Worm (Caenorhabditis elegans): ENCODE results near the gene mab-3.

The mab-3 gene

ce11 chrII:9703601-9704000 is 28.3 kb upstream of the mab-3 start, which contains the start of gene mop-25.2:
Gene mop-25.2 (minus strand): TSS chrII:9703701.
- TF ChIP-seq lin-39 (tag; optimal IDR thresholded peaks at IDR 0.05) = no peak
- TF ChIP-seq elt-1 (tag; optimal IDR thresholded peaks at IDR 0.05) = no peak
- TF ChIP-seq R02D3.7 (tag; optimal IDR thresholded peaks at IDR 0.05) = no peak

ce11 chrII:9704746-9705145 is 27.2 kb upstream of the mab-3 start, which contains the start of gene Y53C12A.10:
Gene Y53C12A.10 (minus strand): TSS chrII:9704846.
- TF ChIP-seq skn-1 (tag; optimal IDR thresholded peaks at IDR 0.05) = no peak
- no peak for TF ChIP-seq Y55F3AM.14 (GFP tag; optimal IDR thresholded peaks at IDR 0.05)
- TF ChIP-seq mbf-1 (tag; optimal IDR thresholded peaks at IDR 0.05) = no peak
- no peak for TF ChIP-seq aly-2 (tag; optimal IDR thresholded peaks at IDR 0.05)
- no peak for TF ChIP-seq unc-55 (GFP tag; optimal IDR thresholded peaks at IDR 0.05)
- TF ChIP-seq sma-9 (GFP tag; optimal IDR thresholded peaks at IDR 0.05) = no peak
- no peak for TF ChIP-seq sma-9 (tag; optimal IDR thresholded peaks at IDR 0.05)
- no peak for TF ChIP-seq mdl-1 (tag; optimal IDR thresholded peaks at IDR 0.05)
- TF ChIP-seq nhr-10 (tag; optimal IDR thresholded peaks at IDR 0.05) = no peak
- no peak for TF ChIP-seq unc-39 (tag; optimal IDR thresholded peaks at IDR 0.05)
- no peak for TF ChIP-seq lin-39 (tag; optimal IDR thresholded peaks at IDR 0.05)
- no peak for TF ChIP-seq fos-1 (tag; optimal IDR thresholded peaks at IDR 0.05)
- no peak for TF ChIP-seq nhr-77 (tag; optimal IDR thresholded peaks at IDR 0.05)

ce11 chrII:9706207-9706606 is 25.7 kb upstream of the mab-3 start, which contains the start of gene Y53C12A.3:
Gene Y53C12A.3 (minus strand): TSS chrII:9706240.
- TF ChIP-seq mbf-1 (tag; optimal IDR thresholded peaks at IDR 0.05) (no peak), C34F6.9 (tag; optimal IDR thresholded peaks at IDR 0.05) (peak; percentile 40), ZK546.5 (tag; optimal IDR thresholded peaks at IDR 0.05) (no peak), ama-1 (optimal IDR thresholded peaks at IDR 0.05) (no peak), snpc-4 (tag; optimal IDR thresholded peaks at IDR 0.05) (no peak), ceh-16 (tag; optimal IDR thresholded peaks at IDR 0.05) (no peak), mab-5 (tag; optimal IDR thresholded peaks at IDR 0.05) (no peak), gmeb-1 (tag; optimal IDR thresholded peaks at IDR 0.05) (peak; percentile 91), lin-13 (GFP tag; optimal IDR thresholded peaks at IDR 0.05) (peak; percentile 34), sem-4 (tag; optimal IDR thresholded peaks at IDR 0.05) (no peak), nhr-25 (tag; optimal IDR thresholded peaks at IDR 0.05) (no peak), sma-3 (GFP tag; optimal IDR thresholded peaks at IDR 0.05) (peak; percentile 7), fos-1 (tag; optimal IDR thresholded peaks at IDR 0.05) (peak; percentile 17), unc-55 (GFP tag; optimal IDR thresholded peaks at IDR 0.05) (peak; percentile 79), elt-3 (tag; optimal IDR thresholded peaks at IDR 0.05) (no peak), blmp-1 (tag; optimal IDR thresholded peaks at IDR 0.05; ENCODE audit: insufficient read depth) (peak; percentile 24), lsy-2 (tag; optimal IDR thresholded peaks at IDR 0.05) (peak in 1 of 2 experiments; percentile 74), nhr-129 (tag; optimal IDR thresholded peaks at IDR 0.05) (peak; percentile 7), F13H6.1 (tag; optimal IDR thresholded peaks at IDR 0.05) (no peak), crh-2 (tag; optimal IDR thresholded peaks at IDR 0.05) (peak; percentile 39)

- TF ChIP-seq lsy-2 (tag; optimal IDR thresholded peaks at IDR 0.05) (no peak), sma-3 (GFP tag; optimal IDR thresholded peaks at IDR 0.05) (no peak), sma-9 (GFP tag; optimal IDR thresholded peaks at IDR 0.05) (peak; percentile 51), sma-9 (tag; optimal IDR thresholded peaks at IDR 0.05) (no peak)
Observed at ce11 chrII:9708835-9709299, 23.1 kb upstream of the mab-3 start, which contains the start of gene glt-5. Gene glt-5 (minus strand): TSS chrII:9708885.

ce11 chrII:9713083-9713482 is 18.9 kb upstream of the mab-3 start:
- no peak for TF ChIP-seq blmp-1 (tag; optimal IDR thresholded peaks at IDR 0.05; ENCODE audit: insufficient read depth)
- no peak for TF ChIP-seq mab-5 (tag; optimal IDR thresholded peaks at IDR 0.05)
- peak; percentile 31 for TF ChIP-seq nhr-25 (tag; optimal IDR thresholded peaks at IDR 0.05)
- no peak for TF ChIP-seq skn-1 (tag; optimal IDR thresholded peaks at IDR 0.05)
- no peak for TF ChIP-seq unc-55 (GFP tag; optimal IDR thresholded peaks at IDR 0.05)
- no peak for TF ChIP-seq nhr-77 (tag; optimal IDR thresholded peaks at IDR 0.05)
- TF ChIP-seq lin-13 (GFP tag; optimal IDR thresholded peaks at IDR 0.05) = no peak
- no peak for TF ChIP-seq lin-11 (tag; optimal IDR thresholded peaks at IDR 0.05)
- no peak for TF ChIP-seq crh-2 (tag; optimal IDR thresholded peaks at IDR 0.05)
- peak; percentile 12 for TF ChIP-seq sma-9 (GFP tag; optimal IDR thresholded peaks at IDR 0.05)
- TF ChIP-seq sma-9 (tag; optimal IDR thresholded peaks at IDR 0.05) = no peak
- no peak for TF ChIP-seq unc-39 (tag; optimal IDR thresholded peaks at IDR 0.05)
- TF ChIP-seq gmeb-1 (tag; optimal IDR thresholded peaks at IDR 0.05) = no peak

Measured in whole organism, L2 larva.